Worm (Caenorhabditis elegans) whole organism, L4 larva: Measurements from ENCODE around the gene djr-1.2.
"Not testable (repeated sequence)": the region's sequence is repeated elsewhere in the genome, so short reads cannot be mapped to it uniquely, and the experiment has no call there.

ENCODE experiments used
- ceh-20 ChIP-seq: fragments of 200-800 bp; sonication (Bioruptor generic); IDR thresholded peaks from 2 replicates; pipeline ENCODE4 v1.3.6; 2022; ENCODE audit warnings: missing genetic modification reagents, missing genetic modification characterization, missing compliant biosample characterization
- ceh-44 ChIP-seq: fragments of 200-800 bp; sonication (Bioruptor generic); IDR thresholded peaks from 2 replicates; pipeline ENCODE4 v1.3.6; 2022; ENCODE audit warnings: missing genetic modification reagents, missing genetic modification characterization, missing compliant biosample characterization
- ceh-62 ChIP-seq: sonication (generic microtip); optimal IDR thresholded peaks from 2 replicates; lab custom pipeline; 2017; ENCODE audit warnings: missing biosample characterization, missing genetic modification characterization
- ctbp-1 ChIP-seq: fragments of 200-800 bp; sonication (Bioruptor generic); IDR thresholded peaks from 2 replicates; pipeline ENCODE4 v1.3.6; 2022; ENCODE audit warnings: missing genetic modification reagents, missing genetic modification characterization, missing compliant biosample characterization
- dmd-6 ChIP-seq: fragments of 200-800 bp; sonication (Bioruptor generic); IDR thresholded peaks from 2 replicates; pipeline ENCODE4 v1.3.6; 2022; ENCODE audit warnings: missing genetic modification reagents, missing genetic modification characterization, missing compliant biosample characterization
- dmd-9 ChIP-seq: fragments of 200-800 bp; sonication (Bioruptor generic); IDR thresholded peaks from 2 replicates; pipeline ENCODE4 v1.3.6; 2022; ENCODE audit warnings: missing genetic modification reagents, missing genetic modification characterization, missing compliant biosample characterization
- duxl-1 ChIP-seq: sonication (generic microtip); optimal IDR thresholded peaks from 2 replicates; lab custom pipeline; 2016; ENCODE audit warnings: mild to moderate bottlenecking, missing genetic modification characterization, moderate library complexity, missing compliant biosample characterization; ENCODE audit not compliant: poor library complexity
- gei-8 ChIP-seq: fragments of 200-800 bp; sonication (Bioruptor generic); optimal IDR thresholded peaks from 2 replicates; lab custom pipeline; 2018; ENCODE audit warnings: mild to moderate bottlenecking, missing genetic modification characterization, missing compliant biosample characterization
- lin-29 ChIP-seq: fragments of 200-800 bp; sonication (Bioruptor generic); IDR thresholded peaks from 2 replicates; pipeline ENCODE4 v1.3.6; 2022; ENCODE audit warnings: missing genetic modification reagents, missing genetic modification characterization, missing compliant biosample characterization
- lin-38 ChIP-seq: fragments of 200-800 bp; sonication (Bioruptor generic); IDR thresholded peaks from 2 replicates; pipeline ENCODE4 v1.3.6; 2022; ENCODE audit warnings: missing genetic modification reagents, missing genetic modification characterization, missing compliant biosample characterization
- lir-3 ChIP-seq: sonication (generic microtip); optimal IDR thresholded peaks from 2 replicates; lab custom pipeline; 2016; ENCODE audit warnings: mild to moderate bottlenecking, missing genetic modification characterization, missing compliant biosample characterization
- lsy-2 ChIP-seq, 2 experiments: fragments of 150-350 bp in 1 of 2; sonication (generic microtip) in 1 of 2; optimal IDR thresholded peaks; 2 replicates each; lab custom pipeline; 2014 to 2017; ENCODE audit warnings: missing biosample characterization in 2 of 2, missing genetic modification characterization in 2 of 2
- madf-9 ChIP-seq: fragments of 200-800 bp; sonication (Bioruptor generic); conservative IDR thresholded peaks from 2 replicates; pipeline ENCODE4 v1.3.6; 2022; ENCODE audit warnings: missing genetic modification reagents, missing genetic modification characterization, missing compliant biosample characterization
- mdl-1 ChIP-seq, 2 experiments: fragments of 150-350 bp in 1 of 2; sonication (generic microtip) in 1 of 2; optimal IDR thresholded peaks; 2 replicates each; lab custom pipeline; 2014 to 2017; ENCODE audit warnings: missing biosample characterization in 2 of 2, missing genetic modification characterization in 2 of 2
- mxl-2 ChIP-seq: fragments of 200-800 bp; sonication (Bioruptor generic); conservative IDR thresholded peaks from 2 replicates; pipeline ENCODE4 v1.3.6; 2022; ENCODE audit warnings: missing genetic modification reagents, missing genetic modification characterization, missing compliant biosample characterization
- nhr-10 ChIP-seq: fragments of 150-350 bp; optimal IDR thresholded peaks from 2 replicates; lab custom pipeline; 2014; ENCODE audit warnings: missing biosample characterization, missing genetic modification characterization
- nhr-42 ChIP-seq: fragments of 200-800 bp; sonication (Bioruptor generic); IDR thresholded peaks from 2 replicates; pipeline ENCODE4 v1.3.6; 2022; ENCODE audit warnings: missing genetic modification characterization, missing compliant biosample characterization
- pha-4 ChIP-seq, 2 experiments: fragments of 150-350 bp in 1 of 2; fragments of 200-800 bp in 1 of 2; sonication (Bioruptor generic) in 1 of 2; IDR thresholded peaks in 1 of 2; optimal IDR thresholded peaks in 1 of 2; 2 replicates each; pipeline versions ENCODE4 v1.3.6 to Lab custom; 2014 to 2022; ENCODE audit warnings: missing genetic modification characterization in 2 of 2, missing genetic modification reagents in 2 of 2, missing biosample characterization in 1 of 2, missing compliant biosample characterization in 1 of 2
- pqm-1 ChIP-seq: sonication (generic microtip); optimal IDR thresholded peaks from 2 replicates; lab custom pipeline; 2017; ENCODE audit warnings: missing biosample characterization, missing genetic modification characterization
- rbr-2 ChIP-seq: sonication (generic microtip); optimal IDR thresholded peaks from 2 replicates; lab custom pipeline; 2016; ENCODE audit warnings: missing genotype, missing genetic modification characterization, missing compliant biosample characterization
- set-16 ChIP-seq: fragments of 200-800 bp; sonication (Bioruptor generic); IDR thresholded peaks from 2 replicates; pipeline ENCODE4 v1.3.6; 2022; ENCODE audit warnings: missing genetic modification reagents, missing genetic modification characterization, missing compliant biosample characterization
- skn-1 ChIP-seq: fragments of 150-350 bp; optimal IDR thresholded peaks from 2 replicates; lab custom pipeline; 2014; ENCODE audit warnings: missing biosample characterization, missing genetic modification characterization
- snpc-1.2 ChIP-seq: fragments of 200-800 bp; sonication (Bioruptor generic); IDR thresholded peaks from 2 replicates; pipeline ENCODE4 v1.3.6; 2022; ENCODE audit warnings: missing genetic modification reagents, missing genetic modification characterization, missing compliant biosample characterization
- spr-1 ChIP-seq: sonication (generic microtip); optimal IDR thresholded peaks from 2 replicates; lab custom pipeline; 2016; ENCODE audit warnings: mild to moderate bottlenecking, missing genetic modification characterization, missing compliant biosample characterization
- unc-39 ChIP-seq: sonication (generic microtip); optimal IDR thresholded peaks from 2 replicates; lab custom pipeline; 2017; ENCODE audit warnings: missing biosample characterization, missing genetic modification characterization
- unc-62 ChIP-seq, 3 experiments: fragments of 150-350 bp in 1 of 3; sonication (generic microtip); optimal IDR thresholded peaks in 2 of 3; peaks in 1 of 3; 1 replicate in 1 of 3; 2 replicates in 2 of 3; lab custom pipeline; 2014 to 2017; ENCODE audit warnings: missing biosample characterization in 3 of 3, missing genetic modification characterization in 3 of 3, missing genetic modification reagents in 3 of 3, missing genotype in 1 of 3
- vab-7 ChIP-seq: fragments of 200-800 bp; sonication (Bioruptor generic); IDR thresholded peaks from 2 replicates; pipeline ENCODE4 v1.3.6; 2022; ENCODE audit warnings: missing genetic modification reagents, missing genetic modification characterization, missing compliant biosample characterization
- zip-11 ChIP-seq: fragments of 200-800 bp; sonication (Bioruptor generic); IDR thresholded peaks from 2 replicates; pipeline ENCODE4 v1.3.6; 2022; ENCODE audit warnings: missing genetic modification characterization, missing compliant biosample characterization

Gene djr-1.2

ce11 chrV:4080546-4080945 lies 25.6 kb upstream of the djr-1.2 start:
- TF ChIP-seq unc-62 (GFP tag; optimal IDR thresholded peaks at IDR 0.05 in 1 of 2; lab: Kevin White, UChicago) = peak in 1 of 2 experiments; percentile 93
- no peak for TF ChIP-seq unc-62 (tag; optimal IDR thresholded peaks at IDR 0.05; lab: Kevin White, UChicago)
- no peak for TF ChIP-seq pqm-1 (tag; lab: Kevin White, UChicago)

ce11 chrV:4073455-4073854 lies 18.5 kb upstream of the djr-1.2 start, which contains the start of gene otpl-2:
TSS of gene otpl-2 (plus strand) at chrV:4073755.
- TF ChIP-seq gei-8 (GFP tag; lab: Kevin White, UChicago) (no peak), duxl-1 (tag; lab: Kevin White, UChicago) (no peak), spr-1 (tag; lab: Kevin White, UChicago) (no peak), skn-1 (tag; lab: Kevin White, UChicago) (no peak), mxl-2 (GFP tag; lab: Robert Waterston, UW) (no peak), unc-39 (tag; lab: Kevin White, UChicago) (no peak), nhr-10 (no peak), mdl-1 (tag; optimal IDR thresholded peaks at IDR 0.05; lab: Kevin White, UChicago) (no peak), lir-3 (tag; lab: Kevin White, UChicago) (no peak), ceh-62 (tag; lab: Kevin White, UChicago) (no peak), dmd-9 (GFP tag; lab: Robert Waterston, UW) (no peak), set-16 (GFP tag; lab: Robert Waterston, UW) (no peak)

- TF ChIP-seq lin-38 = peak; percentile 83
Observed at ce11 chrV:4067876-4068275, 13.0 kb upstream of the djr-1.2 start.

- TF ChIP-seq lin-38 = peak; percentile 85
Observed at ce11 chrV:4066143-4066542, 11.2 kb upstream of the djr-1.2 start.

- peak; percentile 39; the same call in 1 of the 2 replicates for TF ChIP-seq ceh-44 (GFP tag; lab: Robert Waterston, UW)
- TF ChIP-seq madf-9 (GFP tag; lab: Robert Waterston, UW) = peak; percentile 33; the same call in 1 of the 2 replicates
- TF ChIP-seq dmd-6 (GFP tag; lab: Robert Waterston, UW) = peak; percentile 70
- peak in 1 of 2 experiments; percentile 0 for TF ChIP-seq lsy-2 (tag; optimal IDR thresholded peaks at IDR 0.05; lab: Kevin White, UChicago)
- 0 out of 2 replicates have a peak, but pooled peaks have one; percentile 39 for TF ChIP-seq dmd-9 (GFP tag; lab: Robert Waterston, UW)
- peak; percentile 63 for TF ChIP-seq vab-7 (GFP tag; lab: Robert Waterston, UW)
- peak; percentile 77; the same call in 1 of the 2 replicates for TF ChIP-seq lin-29 (GFP tag; lab: Robert Waterston, UW)
- peak; percentile 86 for TF ChIP-seq nhr-42 (GFP tag; lab: Robert Waterston, UW)
- TF ChIP-seq pha-4 (GFP tag; IDR thresholded peaks at IDR 0.05; lab: Robert Waterston, UW) = peak; percentile 61; the same call in 1 of the 2 replicates
- not testable (repeated sequence) for TF ChIP-seq pha-4 (tag; optimal IDR thresholded peaks at IDR 0.05; lab: Kevin White, UChicago)
- peak; percentile 87; the same call in 1 of the 2 replicates for TF ChIP-seq ctbp-1 (GFP tag; lab: Robert Waterston, UW)
- TF ChIP-seq snpc-1.2 (GFP tag; lab: Robert Waterston, UW) = peak; percentile 38; the same call in 1 of the 2 replicates
- peak; percentile 98 for TF ChIP-seq lin-38
- peak; percentile 81; the same call in 1 of the 2 replicates for TF ChIP-seq ceh-20
- peak; percentile 40 for TF ChIP-seq rbr-2 (tag; lab: Kevin White, UChicago)
- TF ChIP-seq, all 104 proteins: peak for 14; not testable (repeated sequence) for 90
Observed at ce11 chrV:4063559-4064164, 8.7 kb upstream of the djr-1.2 start.

- TF ChIP-seq unc-62 (GFP tag; optimal IDR thresholded peaks at IDR 0.05 in 1 of 2; lab: Kevin White, UChicago) (peak in 1 of 2 experiments; percentile 93), unc-62 (tag; optimal IDR thresholded peaks at IDR 0.05; lab: Kevin White, UChicago) (no peak), zip-11 (GFP tag; lab: Robert Waterston, UW) (no peak)
Observed at ce11 chrV:4056203-4056602, 1.3 kb upstream of the djr-1.2 start.
